Fruit fly (Drosophila melanogaster) whole organism, pupa: Measurements from ENCODE around the gene ND-B16.6.
A peak's percentile ranks its signal among the peaks of the same experiment; 100 is the strongest.

ENCODE experiments used
- CG10348 ChIP-seq: fragments of 200-800 bp; sonication (Bioruptor generic); IDR thresholded peaks from 2 replicates; pipeline ENCODE4 v1.3.6; 2022; ENCODE audit warnings: missing biosample characterization, missing genetic modification characterization
- CG12605 ChIP-seq: fragments of 200-800 bp; sonication (Bioruptor generic); IDR thresholded peaks from 2 replicates; pipeline ENCODE4 v1.3.6; 2022; ENCODE audit warnings: missing biosample characterization, missing genetic modification characterization
- CG13204 ChIP-seq: fragments of 200-800 bp; sonication (Bioruptor generic); optimal IDR thresholded peaks from 2 replicates; lab custom pipeline; 2018; ENCODE audit warnings: missing biosample characterization, mild to moderate bottlenecking, missing genetic modification characterization, moderate library complexity
- CG15710 ChIP-seq: fragments of 200-800 bp; sonication (Bioruptor generic); optimal IDR thresholded peaks from 2 replicates; lab custom pipeline; 2018; ENCODE audit warnings: missing biosample characterization, mild to moderate bottlenecking, missing genetic modification characterization, moderate library complexity
- CG34367 ChIP-seq: fragments of 200-800 bp; sonication (Bioruptor generic); optimal IDR thresholded peaks from 2 replicates; lab custom pipeline; 2018; ENCODE audit warnings: missing biosample characterization, mild to moderate bottlenecking, missing genetic modification characterization
- CG4496 ChIP-seq: fragments of 200-800 bp; sonication (Bioruptor generic); IDR thresholded peaks from 3 replicates; pipeline ENCODE4 v1.3.6; 2022; ENCODE audit warnings: missing biosample characterization, missing genetic modification characterization
- CG9948 ChIP-seq: fragments of 200-800 bp; sonication (Bioruptor generic); optimal IDR thresholded peaks from 2 replicates; lab custom pipeline; 2018; ENCODE audit warnings: missing biosample characterization, mild to moderate bottlenecking, missing genetic modification characterization, moderate library complexity
- D1 ChIP-seq: fragments of 200-800 bp; sonication (Bioruptor generic); optimal IDR thresholded peaks from 2 replicates; lab custom pipeline; 2018; ENCODE audit warnings: missing biosample characterization, mild to moderate bottlenecking, missing genetic modification characterization, moderate library complexity
- EcR ChIP-seq: fragments of 200-800 bp; sonication (Bioruptor generic); optimal IDR thresholded peaks from 3 replicates; lab custom pipeline; 2019; ENCODE audit warnings: missing biosample characterization, missing genetic modification characterization, mild to moderate bottlenecking, moderate library complexity, missing genetic modification reagents
- Ets98B ChIP-seq: fragments of 200-800 bp; sonication (Bioruptor generic); IDR thresholded peaks from 2 replicates; pipeline ENCODE4 v1.3.6; 2022; ENCODE audit warnings: missing biosample characterization, missing genetic modification characterization
- Pif1A ChIP-seq: fragments of 200-800 bp; sonication (Bioruptor generic); optimal IDR thresholded peaks from 3 replicates; lab custom pipeline; 2016; ENCODE audit warnings: missing biosample characterization, missing genetic modification characterization
- Pif1B ChIP-seq: fragments of 200-800 bp; sonication (Bioruptor generic); optimal IDR thresholded peaks from 3 replicates; lab custom pipeline; 2016; ENCODE audit warnings: missing biosample characterization, missing genetic modification characterization

dm6 chrX:6338738-6339614 is 11.2 kb downstream of the ND-B16.6 start:
- TF ChIP-seq CG10348 (no peak), CG34367 (tag; lab: Kevin White, UChicago) (peak; percentile 49), CG13204 (GFP tag; lab: Kevin White, UChicago) (no peak), EcR (peak; percentile 6), D1 (tag; lab: Kevin White, UChicago) (no peak), Pif1B (GFP tag; lab: Kevin White, UChicago) (peak; percentile 15), CG15710 (tag; lab: Kevin White, UChicago) (peak; percentile 57), CG9948 (tag; lab: Kevin White, UChicago) (peak; percentile 67), Ets98B (GFP tag; lab: Robert Waterston, UW) (peak; percentile 52), CG12605 (peak; percentile 30; the same call in 1 of the 2 replicates), CG4496 (GFP tag; lab: Robert Waterston, UW) (peak; percentile 76), Pif1A (GFP tag; lab: Kevin White, UChicago) (peak; percentile 53)
